Worm (Caenorhabditis elegans): Measurements from ENCODE around the gene bcmo-2.

bcmo-2 gene

ce11 chrII:3911716-3912115 is 1.1 kb upstream of the bcmo-2 start, which contains the start of gene F53C3.1:
F53C3.1 (plus strand) TSS chrII:3912016.
- no peak for TF ChIP-seq zfp-2 (tag; optimal IDR thresholded peaks at IDR 0.05)
- no peak for TF ChIP-seq nhr-41 (GFP tag; IDR thresholded peaks at IDR 0.05)
- no peak for TF ChIP-seq snpc-4 (tag; optimal IDR thresholded peaks at IDR 0.05)
- TF ChIP-seq ZK337.2 (GFP tag; IDR thresholded peaks at IDR 0.05), result no peak
- no peak for TF ChIP-seq spr-1 (tag; optimal IDR thresholded peaks at IDR 0.05)
- TF ChIP-seq Y105C5A.15 (GFP tag; IDR thresholded peaks at IDR 0.05), result no peak
- no peak for TF ChIP-seq lin-38 (GFP tag; IDR thresholded peaks at IDR 0.05)
- TF ChIP-seq egl-27 (tag; optimal IDR thresholded peaks at IDR 0.05), result no peak
- no peak for TF ChIP-seq nhr-42 (GFP tag; IDR thresholded peaks at IDR 0.05)
- TF ChIP-seq ztf-11 (tag; optimal IDR thresholded peaks at IDR 0.05), result no peak
- no peak for TF ChIP-seq T20F7.1 (GFP tag; optimal IDR thresholded peaks at IDR 0.05)
- TF ChIP-seq mdt-29 (GFP tag; IDR thresholded peaks at IDR 0.05), result no peak
- no peak for TF ChIP-seq tag-97 (GFP tag; IDR thresholded peaks at IDR 0.05)
- TF ChIP-seq nhr-76 (tag; optimal IDR thresholded peaks at IDR 0.05), result no peak
- TF ChIP-seq zip-2 (tag; optimal IDR thresholded peaks at IDR 0.05), result no peak
- no peak for TF ChIP-seq pha-4 (GFP tag; IDR thresholded peaks at IDR 0.05)
- no peak for TF ChIP-seq pha-4 (tag; optimal IDR thresholded peaks at IDR 0.05)
- TF ChIP-seq ceh-28 (tag; optimal IDR thresholded peaks at IDR 0.05), result no peak
- TF ChIP-seq nhr-11 (tag; optimal IDR thresholded peaks at IDR 0.05), result no peak
- TF ChIP-seq zip-11 (GFP tag; IDR thresholded peaks at IDR 0.05), result no peak

- TF ChIP-seq ctbp-1 (GFP tag; IDR thresholded peaks at IDR 0.05) (no peak), fkh-10 (GFP tag; optimal IDR thresholded peaks at IDR 0.05) (no peak), dmd-6 (GFP tag; IDR thresholded peaks at IDR 0.05) (peak; percentile 86), F26F4.8 (GFP tag; conservative IDR thresholded peaks at IDR 0.05) (no peak), skn-1 (tag; optimal IDR thresholded peaks at IDR 0.05) (no peak), nhr-102 (tag; optimal IDR thresholded peaks at IDR 0.05) (peak; percentile 59), nhr-28 (tag; optimal IDR thresholded peaks at IDR 0.05) (peak; percentile 91), Y48G9A.11 (GFP tag; IDR thresholded peaks at IDR 0.05) (no peak), lsy-2 (tag; optimal IDR thresholded peaks at IDR 0.05) (peak in 1 of 2 experiments; percentile 32), Y5F2A.4 (GFP tag; optimal IDR thresholded peaks at IDR 0.05) (no peak), ceh-32 (tag; optimal IDR thresholded peaks at IDR 0.05; ENCODE audit: poor library complexity) (no peak), lin-15B (tag; optimal IDR thresholded peaks at IDR 0.05) (no peak), mdl-1 (tag; optimal IDR thresholded peaks at IDR 0.05) (peak in 1 of 2 experiments; percentile 54), unc-62 (GFP tag; optimal IDR thresholded peaks at IDR 0.05 in 1 of 2) (peak in 1 of 2 experiments; percentile 14), unc-62 (tag; optimal IDR thresholded peaks at IDR 0.05) (no peak), attf-4 (tag; optimal IDR thresholded peaks at IDR 0.05) (no peak), pha-4 (GFP tag; IDR thresholded peaks at IDR 0.05) (no peak), pha-4 (tag; optimal IDR thresholded peaks at IDR 0.05) (peak; percentile 56), D1046.2 (GFP tag; IDR thresholded peaks at IDR 0.05) (no peak), spr-1 (tag; optimal IDR thresholded peaks at IDR 0.05) (no peak), hlh-11 (tag; optimal IDR thresholded peaks at IDR 0.05) (peak; percentile 84), php-3 (GFP tag; IDR thresholded peaks at IDR 0.05) (peak; percentile 56; the same call in 1 of the 2 replicates), nhr-6 (tag; optimal IDR thresholded peaks at IDR 0.05) (no peak), tag-97 (GFP tag; IDR thresholded peaks at IDR 0.05) (no peak), daf-12 (tag; optimal IDR thresholded peaks at IDR 0.05) (no peak), saeg-2 (GFP tag; IDR thresholded peaks at IDR 0.05) (no peak), lin-38 (GFP tag; IDR thresholded peaks at IDR 0.05) (no peak), mes-2 (tag; optimal IDR thresholded peaks at IDR 0.05; ENCODE audit: poor library complexity, severe bottlenecking) (peak; percentile 9), dmd-8 (GFP tag; IDR thresholded peaks at IDR 0.05) (no peak), aly-2 (tag; optimal IDR thresholded peaks at IDR 0.05) (no peak), zfp-3 (GFP tag; conservative IDR thresholded peaks at IDR 0.05) (no peak), ces-1 (GFP tag; optimal IDR thresholded peaks at IDR 0.05) (no peak), daf-16 (GFP tag; optimal IDR thresholded peaks at IDR 0.05) (peak; percentile 25 to 48), daf-16 (tag; optimal IDR thresholded peaks at IDR 0.05) (peak; percentile 99), T20F7.1 (GFP tag; optimal IDR thresholded peaks at IDR 0.05) (no peak), nhr-48 (tag; optimal IDR thresholded peaks at IDR 0.05) (no peak), nhr-77 (tag; optimal IDR thresholded peaks at IDR 0.05) (peak; percentile 84), daf-8 (GFP tag; IDR thresholded peaks at IDR 0.05) (no peak)
Measured at ce11 chrII:3911284-3911683, 647 bp upstream of the bcmo-2 start.
